Worm (Caenorhabditis elegans) whole organism, L2 larva: ENCODE data around the gene F54F2.6.

Source experiments
- ZK546.5 ChIP-seq: sonication (generic microtip); optimal IDR thresholded peaks from 2 replicates; lab custom pipeline; 2017; ENCODE audit warnings: missing biosample characterization, missing genetic modification characterization
- dmd-4 ChIP-seq: sonication (generic microtip); optimal IDR thresholded peaks from 2 replicates; lab custom pipeline; 2017; ENCODE audit warnings: missing biosample characterization, missing genetic modification characterization
- lin-39 ChIP-seq: fragments of 150-350 bp; optimal IDR thresholded peaks from 2 replicates; lab custom pipeline; 2014; ENCODE audit warnings: missing biosample characterization, missing genetic modification reagents, missing genetic modification characterization
- snpc-4 ChIP-seq: fragments of 150-350 bp; optimal IDR thresholded peaks from 2 replicates; lab custom pipeline; 2014; ENCODE audit warnings: missing biosample characterization, missing genetic modification characterization
- unc-55 ChIP-seq: fragments of 150-350 bp; sonication (generic microtip); optimal IDR thresholded peaks from 3 replicates; lab custom pipeline; 2014; ENCODE audit warnings: missing biosample characterization, missing genetic modification reagents, missing genetic modification characterization
- unc-62 ChIP-seq: fragments of 150-350 bp; optimal IDR thresholded peaks from 2 replicates; lab custom pipeline; 2014; ENCODE audit warnings: missing biosample characterization, missing genetic modification reagents, missing genetic modification characterization
- zag-1 ChIP-seq: fragments of 150-350 bp; optimal IDR thresholded peaks from 2 replicates; lab custom pipeline; 2014; ENCODE audit warnings: missing biosample characterization, missing genetic modification characterization

DNA sequence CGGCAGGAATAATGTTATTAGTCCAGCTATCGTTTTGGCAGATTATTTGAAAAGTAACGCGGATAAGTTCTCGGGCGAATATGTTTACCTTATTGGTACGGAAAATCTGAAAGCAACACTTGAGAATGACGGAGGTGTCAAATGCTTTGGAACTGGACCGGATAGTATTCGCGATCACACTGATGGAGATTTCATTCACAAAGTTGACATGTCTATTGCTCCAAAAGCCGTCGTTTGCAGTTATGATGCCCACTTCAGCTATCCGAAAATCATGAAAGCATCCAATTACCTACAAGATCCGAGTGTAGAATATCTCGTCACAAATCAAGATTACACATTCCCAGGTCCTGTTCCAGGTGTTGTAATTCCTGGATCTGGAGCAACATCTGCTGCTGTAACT lies 27.1 kb downstream of the F54F2.6 start:
- no peak for TF ChIP-seq lin-39 (tag; lab: Kevin White, UChicago)
- no peak for TF ChIP-seq snpc-4 (tag; lab: Kevin White, UChicago)
- no peak for TF ChIP-seq unc-55 (GFP tag; lab: Kevin White, UChicago)
- no peak for TF ChIP-seq zag-1 (tag; lab: Kevin White, UChicago)
- no peak for TF ChIP-seq unc-62 (GFP tag; lab: Kevin White, UChicago)
- TF ChIP-seq dmd-4: no peak
- TF ChIP-seq ZK546.5: no peak
